Fruit fly (Drosophila melanogaster) whole organism, pupa: ENCODE measurements around the gene mEFG1.
A peak's percentile ranks its signal among the peaks of the same experiment; 100 is the strongest.

Source experiments
- CG10348 ChIP-seq: fragments of 200-800 bp; sonication (Bioruptor generic); IDR thresholded peaks from 2 replicates; pipeline ENCODE4 v1.3.6; 2022; ENCODE audit warnings: missing biosample characterization, missing genetic modification characterization
- CG12605 ChIP-seq: fragments of 200-800 bp; sonication (Bioruptor generic); IDR thresholded peaks from 2 replicates; pipeline ENCODE4 v1.3.6; 2022; ENCODE audit warnings: missing biosample characterization, missing genetic modification characterization
- CG13204 ChIP-seq: fragments of 200-800 bp; sonication (Bioruptor generic); optimal IDR thresholded peaks from 2 replicates; lab custom pipeline; 2018; ENCODE audit warnings: missing biosample characterization, mild to moderate bottlenecking, missing genetic modification characterization, moderate library complexity
- CG14655 ChIP-seq: fragments of 200-800 bp; sonication (Bioruptor generic); optimal IDR thresholded peaks from 3 replicates; lab custom pipeline; 2017; ENCODE audit warnings: mild to moderate bottlenecking, missing biosample characterization, missing genetic modification reagents, missing genetic modification characterization
- CG15710 ChIP-seq: fragments of 200-800 bp; sonication (Bioruptor generic); optimal IDR thresholded peaks from 2 replicates; lab custom pipeline; 2018; ENCODE audit warnings: missing biosample characterization, mild to moderate bottlenecking, missing genetic modification characterization, moderate library complexity
- CG17806 ChIP-seq: fragments of 200-800 bp; sonication (Bioruptor generic); optimal IDR thresholded peaks from 2 replicates; lab custom pipeline; 2018; ENCODE audit warnings: missing biosample characterization, mild to moderate bottlenecking, missing genetic modification characterization, moderate library complexity
- CG32121 ChIP-seq: fragments of 200-800 bp; sonication (Bioruptor generic); IDR thresholded peaks from 2 replicates; pipeline ENCODE4 v1.3.6; 2022; ENCODE audit warnings: missing biosample characterization, missing genetic modification characterization
- CG34367 ChIP-seq: fragments of 200-800 bp; sonication (Bioruptor generic); optimal IDR thresholded peaks from 2 replicates; lab custom pipeline; 2018; ENCODE audit warnings: missing biosample characterization, mild to moderate bottlenecking, missing genetic modification characterization
- CG4496 ChIP-seq: fragments of 200-800 bp; sonication (Bioruptor generic); IDR thresholded peaks from 3 replicates; pipeline ENCODE4 v1.3.6; 2022; ENCODE audit warnings: missing biosample characterization, missing genetic modification characterization
- CG8159 ChIP-seq: fragments of 200-800 bp; sonication (Bioruptor generic); optimal IDR thresholded peaks from 3 replicates; lab custom pipeline; 2018; ENCODE audit warnings: missing biosample characterization, mild to moderate bottlenecking, missing genetic modification characterization, moderate library complexity
- CG8301 ChIP-seq: fragments of 200-800 bp; sonication (Bioruptor generic); optimal IDR thresholded peaks from 2 replicates; lab custom pipeline; 2018; ENCODE audit warnings: missing biosample characterization, mild to moderate bottlenecking, missing genetic modification characterization
- CG9948 ChIP-seq: fragments of 200-800 bp; sonication (Bioruptor generic); optimal IDR thresholded peaks from 2 replicates; lab custom pipeline; 2018; ENCODE audit warnings: missing biosample characterization, mild to moderate bottlenecking, missing genetic modification characterization, moderate library complexity
- D1 ChIP-seq: fragments of 200-800 bp; sonication (Bioruptor generic); optimal IDR thresholded peaks from 2 replicates; lab custom pipeline; 2018; ENCODE audit warnings: missing biosample characterization, mild to moderate bottlenecking, missing genetic modification characterization, moderate library complexity
- EcR ChIP-seq: fragments of 200-800 bp; sonication (Bioruptor generic); optimal IDR thresholded peaks from 3 replicates; lab custom pipeline; 2019; ENCODE audit warnings: missing biosample characterization, missing genetic modification characterization, mild to moderate bottlenecking, moderate library complexity, missing genetic modification reagents
- Ets98B ChIP-seq: fragments of 200-800 bp; sonication (Bioruptor generic); IDR thresholded peaks from 2 replicates; pipeline ENCODE4 v1.3.6; 2022; ENCODE audit warnings: missing biosample characterization, missing genetic modification characterization
- Pif1A ChIP-seq: fragments of 200-800 bp; sonication (Bioruptor generic); optimal IDR thresholded peaks from 3 replicates; lab custom pipeline; 2016; ENCODE audit warnings: missing biosample characterization, missing genetic modification characterization
- Pif1B ChIP-seq: fragments of 200-800 bp; sonication (Bioruptor generic); optimal IDR thresholded peaks from 3 replicates; lab custom pipeline; 2016; ENCODE audit warnings: missing biosample characterization, missing genetic modification characterization
- Snoo ChIP-seq: fragments of 200-800 bp; sonication (Bioruptor generic); optimal IDR thresholded peaks from 3 replicates; lab custom pipeline; 2017; ENCODE audit warnings: missing biosample characterization, mild to moderate bottlenecking, missing genetic modification characterization, inconsistent platforms
- fd96Ca ChIP-seq: fragments of 200-800 bp; sonication (Bioruptor generic); IDR thresholded peaks from 3 replicates; pipeline ENCODE4 v1.3.6; 2022; ENCODE audit warnings: missing biosample characterization, missing genetic modification characterization
- gl ChIP-seq: fragments of 200-800 bp; sonication (Bioruptor generic); optimal IDR thresholded peaks from 2 replicates; lab custom pipeline; 2018; ENCODE audit warnings: missing biosample characterization, mild to moderate bottlenecking, missing genetic modification characterization
- rn ChIP-seq: fragments of 200-800 bp; sonication (Bioruptor generic); IDR thresholded peaks from 2 replicates; pipeline ENCODE4 v1.3.6; 2022; ENCODE audit warnings: missing biosample characterization, missing genetic modification characterization

mEFG1 gene

DNA sequence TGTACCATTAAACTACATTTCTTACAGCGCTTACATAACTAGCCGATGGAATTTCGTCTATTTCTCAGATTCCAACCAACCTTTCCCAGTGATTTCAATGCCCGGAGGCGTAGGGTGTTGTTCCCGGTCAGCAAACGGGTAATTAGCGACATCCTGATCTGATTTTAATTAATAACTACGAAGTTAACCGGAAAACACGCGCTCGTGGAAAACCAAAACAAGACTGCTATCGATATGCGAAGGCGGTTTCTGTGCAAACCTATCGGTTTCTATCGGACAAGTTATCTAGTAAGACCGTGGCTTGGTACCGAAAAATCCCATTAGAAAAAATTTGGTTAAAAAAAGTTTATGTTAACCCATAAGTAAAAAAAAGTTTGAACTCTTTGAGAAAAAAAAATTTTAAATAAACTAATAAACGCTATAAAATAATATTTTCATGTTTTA lies at the start of gene mEFG1:
TSS of gene mEFG1 (minus strand) at position 253 of the 444 bp plus-strand sequence.
- TF ChIP-seq CG4496 (GFP tag; lab: Robert Waterston, UW) (peak; percentile 43; the same call in 2 of the 3 replicates), CG9948 (tag; lab: Kevin White, UChicago) (no peak)

DNA sequence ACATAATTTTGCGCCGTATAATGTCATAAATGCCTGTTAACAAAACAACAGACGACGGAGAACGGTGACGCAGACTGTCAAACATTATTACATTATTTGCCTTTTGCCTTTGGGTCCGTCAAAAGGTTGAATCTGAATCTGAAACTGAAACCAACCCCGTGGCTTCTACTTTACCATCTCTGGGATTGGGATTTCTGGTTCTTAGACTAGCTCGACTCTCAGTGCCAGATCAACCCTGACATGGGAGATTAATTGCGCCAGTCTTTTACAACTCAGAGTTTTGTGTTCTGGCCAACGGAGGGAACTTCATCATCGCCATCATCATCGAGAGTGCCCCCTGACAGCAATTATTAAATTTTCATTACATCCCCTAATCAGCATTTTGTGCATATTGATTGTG lies 49.6 kb upstream of the mEFG1 start:
- TF ChIP-seq CG13204: no peak
- no peak for TF ChIP-seq CG12605 (GFP tag; lab: Robert Waterston, UW)
- no peak for TF ChIP-seq CG14655 (GFP tag; lab: Kevin White, UChicago)
- TF ChIP-seq CG8301: no peak
- no peak for TF ChIP-seq fd96Ca (GFP tag; lab: Robert Waterston, UW)
- no peak for TF ChIP-seq Snoo (tag; lab: Kevin White, UChicago)
- no peak for TF ChIP-seq CG32121 (GFP tag; lab: Robert Waterston, UW)
- TF ChIP-seq CG10348 (GFP tag; lab: Robert Waterston, UW): no peak
- TF ChIP-seq D1: no peak
- no peak for TF ChIP-seq CG8159 (tag; lab: Kevin White, UChicago)
- no peak for TF ChIP-seq CG34367
- TF ChIP-seq EcR (GFP tag; lab: Kevin White, UChicago): no peak
- TF ChIP-seq CG15710 (tag; lab: Kevin White, UChicago): no peak
- no peak for TF ChIP-seq Ets98B (GFP tag; lab: Robert Waterston, UW)
- no peak for TF ChIP-seq Pif1B (GFP tag; lab: Kevin White, UChicago)
- TF ChIP-seq CG4496 (GFP tag; lab: Robert Waterston, UW): no peak
- TF ChIP-seq gl (tag; lab: Kevin White, UChicago): no peak
- TF ChIP-seq Pif1A (GFP tag; lab: Kevin White, UChicago): no peak

DNA sequence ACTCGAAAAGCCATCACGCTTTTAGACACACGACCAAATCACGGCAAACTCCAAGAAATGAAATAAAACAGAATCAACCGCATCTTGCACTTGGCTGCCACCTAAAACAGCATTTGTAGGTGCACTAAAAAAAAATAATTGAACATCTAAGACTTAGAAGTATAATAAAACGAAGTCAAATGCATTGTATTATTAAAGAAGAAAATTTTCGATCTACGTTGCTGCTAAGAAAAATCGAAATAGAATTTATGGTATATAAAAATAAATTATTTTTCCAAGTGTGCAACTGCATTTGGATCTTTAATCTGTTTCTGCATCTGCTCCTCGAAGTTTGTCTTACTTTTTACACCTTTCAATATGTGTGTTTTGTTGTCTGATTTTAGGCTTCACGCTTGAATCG lies 47.4 kb upstream of the mEFG1 start:
- TF ChIP-seq D1 (no peak), CG15710 (tag; lab: Kevin White, UChicago) (no peak), Snoo (tag; lab: Kevin White, UChicago) (no peak), CG4496 (GFP tag; lab: Robert Waterston, UW) (0 out of 3 replicates have a peak, but pooled peaks have one; percentile 50), CG32121 (GFP tag; lab: Robert Waterston, UW) (no peak), CG13204 (no peak), CG34367 (no peak), gl (tag; lab: Kevin White, UChicago) (no peak), Pif1B (GFP tag; lab: Kevin White, UChicago) (no peak), CG12605 (GFP tag; lab: Robert Waterston, UW) (no peak), CG8301 (peak; percentile 53), EcR (GFP tag; lab: Kevin White, UChicago) (no peak), rn (GFP tag; lab: Robert Waterston, UW) (no peak), CG9948 (tag; lab: Kevin White, UChicago) (peak; percentile 32), CG17806 (tag; lab: Kevin White, UChicago) (peak; percentile 22), CG10348 (GFP tag; lab: Robert Waterston, UW) (no peak), CG14655 (GFP tag; lab: Kevin White, UChicago) (peak; percentile 69), CG8159 (tag; lab: Kevin White, UChicago) (peak; percentile 8), Pif1A (GFP tag; lab: Kevin White, UChicago) (peak; percentile 1), fd96Ca (GFP tag; lab: Robert Waterston, UW) (no peak), Ets98B (GFP tag; lab: Robert Waterston, UW) (no peak)

DNA sequence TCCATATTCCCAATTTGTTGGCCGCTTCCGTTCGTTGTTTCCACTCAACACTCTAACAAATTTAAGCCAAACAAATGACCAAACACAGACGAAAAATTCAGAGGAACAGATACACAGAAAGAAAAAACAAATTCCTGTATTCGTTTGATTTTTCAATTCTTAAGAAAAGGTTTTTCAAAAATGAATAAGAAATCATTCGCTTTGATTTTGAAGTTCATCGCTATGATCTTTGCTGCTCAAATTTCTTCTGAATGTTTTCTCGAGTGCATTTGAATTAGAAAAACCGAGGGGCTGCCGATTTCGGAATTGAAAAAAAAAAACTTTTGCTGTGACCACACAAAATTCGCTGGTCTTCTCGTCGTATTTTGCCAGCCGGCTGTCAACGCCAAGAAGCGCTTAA lies 43.1 kb upstream of the mEFG1 start:
- TF ChIP-seq Pif1A (GFP tag; lab: Kevin White, UChicago): no peak
- no peak for TF ChIP-seq D1
- no peak for TF ChIP-seq CG10348 (GFP tag; lab: Robert Waterston, UW)
- TF ChIP-seq fd96Ca (GFP tag; lab: Robert Waterston, UW): no peak
- 0 out of 2 replicates have a peak, but pooled peaks have one; percentile 33 for TF ChIP-seq CG32121 (GFP tag; lab: Robert Waterston, UW)
- TF ChIP-seq Ets98B (GFP tag; lab: Robert Waterston, UW): 0 out of 2 replicates have a peak, but pooled peaks have one; percentile 24
- TF ChIP-seq EcR (GFP tag; lab: Kevin White, UChicago): no peak

DNA sequence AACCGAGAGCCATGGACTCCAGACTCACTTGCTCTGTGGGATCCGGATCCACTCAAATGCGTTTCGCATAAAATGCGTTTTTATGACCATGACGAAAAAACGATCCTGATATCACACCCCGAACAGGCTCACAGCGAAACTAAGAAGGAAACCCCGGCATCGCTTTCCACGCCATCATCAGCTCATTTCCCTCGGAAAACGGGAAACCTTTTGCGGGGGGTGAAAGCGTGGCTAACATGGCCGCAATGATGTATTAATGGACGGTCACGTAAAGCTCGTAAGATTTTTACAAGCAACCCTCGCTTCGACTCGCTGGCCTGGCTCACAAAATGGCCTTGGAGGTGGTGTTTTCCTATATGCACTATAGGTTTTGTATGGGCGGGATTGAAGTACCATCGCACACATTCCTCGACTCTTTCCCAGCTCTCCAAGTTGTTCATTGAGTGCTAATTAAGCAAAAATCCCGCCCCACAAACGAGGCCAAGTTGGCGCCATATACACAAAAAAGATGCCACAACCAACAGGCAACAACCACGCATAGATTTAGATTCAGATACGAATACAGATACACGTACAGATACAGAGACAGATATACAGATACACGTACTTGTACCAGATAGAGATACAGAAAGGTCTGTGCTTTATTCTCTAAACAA lies 42.1 kb upstream of the mEFG1 start:
- TF ChIP-seq CG8301: no peak
- TF ChIP-seq Ets98B (GFP tag; lab: Robert Waterston, UW): no peak
- no peak for TF ChIP-seq Pif1B (GFP tag; lab: Kevin White, UChicago)
- no peak for TF ChIP-seq CG15710 (tag; lab: Kevin White, UChicago)
- TF ChIP-seq CG8159 (tag; lab: Kevin White, UChicago): no peak
- no peak for TF ChIP-seq CG12605 (GFP tag; lab: Robert Waterston, UW)
- TF ChIP-seq CG13204: no peak
- TF ChIP-seq EcR (GFP tag; lab: Kevin White, UChicago): no peak
- TF ChIP-seq CG10348 (GFP tag; lab: Robert Waterston, UW): no peak
- no peak for TF ChIP-seq CG4496 (GFP tag; lab: Robert Waterston, UW)
- TF ChIP-seq CG32121 (GFP tag; lab: Robert Waterston, UW): no peak
- TF ChIP-seq CG14655 (GFP tag; lab: Kevin White, UChicago): no peak
- no peak for TF ChIP-seq fd96Ca (GFP tag; lab: Robert Waterston, UW)
- no peak for TF ChIP-seq CG9948 (tag; lab: Kevin White, UChicago)
- TF ChIP-seq D1: no peak
- TF ChIP-seq, all 21 proteins: peak for 0

DNA sequence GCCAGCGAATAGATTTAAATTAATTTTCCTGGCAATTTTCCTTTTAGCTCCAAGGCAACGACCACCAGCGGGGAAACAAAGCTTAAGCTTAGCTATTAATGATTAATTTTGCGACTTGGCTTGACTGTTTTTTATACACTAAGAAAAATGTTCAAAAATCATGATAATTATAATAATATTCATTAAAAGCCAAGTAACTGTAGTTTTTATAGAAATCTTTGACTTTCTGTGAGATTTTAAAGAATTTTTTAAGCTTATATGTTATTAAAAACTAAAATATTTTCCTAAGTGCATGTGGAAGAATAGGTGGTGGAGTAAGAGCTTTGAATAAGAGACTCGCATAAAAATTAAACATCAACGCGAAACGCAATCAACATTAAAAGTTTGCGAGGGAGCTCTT lies 41.5 kb upstream of the mEFG1 start:
- no peak for TF ChIP-seq CG4496 (GFP tag; lab: Robert Waterston, UW)
- TF ChIP-seq CG9948 (tag; lab: Kevin White, UChicago): no peak
- TF ChIP-seq CG13204: no peak
- no peak for TF ChIP-seq Ets98B (GFP tag; lab: Robert Waterston, UW)
- TF ChIP-seq CG34367: no peak
- TF ChIP-seq CG12605 (GFP tag; lab: Robert Waterston, UW): no peak
- no peak for TF ChIP-seq gl (tag; lab: Kevin White, UChicago)
- TF ChIP-seq CG14655 (GFP tag; lab: Kevin White, UChicago): no peak
- no peak for TF ChIP-seq CG15710 (tag; lab: Kevin White, UChicago)
- TF ChIP-seq CG32121 (GFP tag; lab: Robert Waterston, UW): no peak
- TF ChIP-seq CG8301: no peak
- TF ChIP-seq rn (GFP tag; lab: Robert Waterston, UW): no peak
- TF ChIP-seq CG8159 (tag; lab: Kevin White, UChicago): no peak
- no peak for TF ChIP-seq D1
- no peak for TF ChIP-seq Snoo (tag; lab: Kevin White, UChicago)
- no peak for TF ChIP-seq fd96Ca (GFP tag; lab: Robert Waterston, UW)
- no peak for TF ChIP-seq CG10348 (GFP tag; lab: Robert Waterston, UW)
- no peak for TF ChIP-seq Pif1B (GFP tag; lab: Kevin White, UChicago)
